Fruit fly (Drosophila melanogaster) whole organism, adult: ENCODE data around the gene CG15547.

Experiments
- CG14711 ChIP-seq: fragments of 200-800 bp; sonication (Bioruptor generic); optimal IDR thresholded peaks from 2 replicates; lab custom pipeline; 2018; ENCODE audit warnings: missing biosample characterization, mild to moderate bottlenecking, missing genetic modification characterization, moderate library complexity
- Crg-1 ChIP-seq: fragments of 200-800 bp; sonication (Bioruptor generic); optimal IDR thresholded peaks from 2 replicates; lab custom pipeline; 2016; ENCODE audit warnings: missing biosample characterization, missing genetic modification characterization
- Mnt ChIP-seq: fragments of 200-800 bp; sonication (Bioruptor generic); optimal IDR thresholded peaks from 2 replicates; lab custom pipeline; 2016; ENCODE audit warnings: missing biosample characterization, mild to moderate bottlenecking, missing genetic modification characterization
- kay ChIP-seq: fragments of 200-800 bp; sonication (Bioruptor generic); peaks from one replicate; lab custom pipeline; 2016; ENCODE audit warnings: missing biosample characterization, missing genetic modification characterization, borderline replicate concordance
- pad ChIP-seq: fragments of 200-800 bp; sonication (Bioruptor generic); optimal IDR thresholded peaks from 3 replicates; lab custom pipeline; 2017; ENCODE audit warnings: missing biosample characterization, missing genetic modification characterization, mild to moderate bottlenecking, moderate library complexity, missing genetic modification reagents
- toe ChIP-seq: fragments of 200-800 bp; sonication (Bioruptor generic); optimal IDR thresholded peaks from 2 replicates; lab custom pipeline; 2016; ENCODE audit warnings: missing biosample characterization, missing genetic modification characterization

- TF ChIP-seq pad, result no peak
- TF ChIP-seq kay (GFP tag; lab: Kevin White, UChicago), result no peak
- TF ChIP-seq toe (GFP tag; lab: Kevin White, UChicago), result no peak
- TF ChIP-seq Mnt (GFP tag; lab: Kevin White, UChicago), result no peak
- no peak for TF ChIP-seq CG14711 (tag; lab: Kevin White, UChicago)
- TF ChIP-seq Crg-1 (GFP tag; lab: Kevin White, UChicago), result no peak
Observed at dm6 chr3R:30886850-30887249, 3.5 kb upstream of the CG15547 start.
